Worm (Caenorhabditis elegans) whole organism, L2 larva: ENCODE results near the gene T13F3.6.

ENCODE experiments used
- ama-1 ChIP-seq: fragments of 150-350 bp; optimal IDR thresholded peaks from 2 replicates; lab custom pipeline; 2018; ENCODE audit warnings: inconsistent platforms
- lin-11 ChIP-seq: fragments of 150-350 bp; sonication (generic microtip); optimal IDR thresholded peaks from 2 replicates; lab custom pipeline; 2014; ENCODE audit warnings: missing biosample characterization, missing genetic modification characterization, inconsistent platforms, mixed read lengths
- lin-13 ChIP-seq: fragments of 150-350 bp; optimal IDR thresholded peaks from 2 replicates; lab custom pipeline; 2014; ENCODE audit warnings: missing biosample characterization, missing genetic modification reagents, missing genetic modification characterization
- lsy-2 ChIP-seq, 2 experiments: fragments of 150-350 bp in 1 of 2; sonication (generic microtip) in 1 of 2; optimal IDR thresholded peaks; 2 replicates each; lab custom pipeline; 2014 to 2017; ENCODE audit warnings: missing biosample characterization in 2 of 2, missing genetic modification characterization in 2 of 2
- mdl-1 ChIP-seq, 2 experiments: fragments of 150-350 bp in 1 of 2; sonication (generic microtip) in 1 of 2; optimal IDR thresholded peaks; 2 replicates each; lab custom pipeline; 2017; ENCODE audit warnings: missing biosample characterization in 2 of 2, missing genetic modification characterization in 2 of 2
- nhr-11 ChIP-seq: fragments of 150-350 bp; optimal IDR thresholded peaks from 2 replicates; lab custom pipeline; 2014; ENCODE audit warnings: missing biosample characterization, missing genetic modification characterization
- ztf-4 ChIP-seq: fragments of 150-350 bp; optimal IDR thresholded peaks from 2 replicates; lab custom pipeline; 2014; ENCODE audit warnings: missing biosample characterization, missing genetic modification characterization

DNA sequence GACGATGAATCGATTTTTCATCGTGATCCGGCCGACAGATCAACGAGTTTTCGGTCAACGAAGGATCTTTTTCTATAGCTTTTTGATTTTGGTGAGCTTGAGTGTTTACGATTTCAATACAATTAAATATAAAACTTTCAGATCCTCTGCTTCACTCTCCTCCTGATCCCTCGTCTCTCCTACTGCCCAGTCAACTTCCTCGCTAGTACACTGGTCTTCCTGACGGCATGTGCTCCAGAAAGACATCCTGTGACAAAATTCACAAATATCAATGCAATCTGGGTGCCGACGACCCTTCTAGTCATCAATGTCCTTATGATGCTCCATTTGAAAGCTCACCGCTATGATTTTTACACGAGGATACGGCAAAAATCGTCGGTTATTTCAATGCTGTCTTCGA lies 37.3 kb upstream of the T13F3.6 start:
- TF ChIP-seq lsy-2 (tag; optimal IDR thresholded peaks at IDR 0.05; lab: Kevin White, UChicago) (no peak), nhr-11 (tag; lab: Kevin White, UChicago) (no peak), lin-13 (GFP tag; lab: Kevin White, UChicago) (no peak), lin-11 (no peak), ztf-4 (tag; lab: Kevin White, UChicago) (no peak), mdl-1 (tag; optimal IDR thresholded peaks at IDR 0.05; lab: Kevin White, UChicago) (no peak), ama-1 (lab: Kevin White, UChicago) (no peak)
